Fruit fly (Drosophila melanogaster): ENCODE measurements around the gene CG4766.

CG4766 gene

dm6 chrX:5983390-5983789 lies 17.2 kb downstream of the CG4766 start (continued):
- no peak for TF ChIP-seq CG10209 (GFP tag; optimal IDR thresholded peaks at IDR 0.05)
- TF ChIP-seq CG6254 (GFP tag; optimal IDR thresholded peaks at IDR 0.05), result no peak
- TF ChIP-seq sr (GFP tag; IDR thresholded peaks at IDR 0.05), result peak; percentile 64; the same call in 1 of the 3 replicates
- no peak for TF ChIP-seq Jarid2 (GFP tag; optimal IDR thresholded peaks at IDR 0.05)
- TF ChIP-seq pb (GFP tag; optimal IDR thresholded peaks at IDR 0.05), result no peak
- TF ChIP-seq mld (GFP tag; IDR thresholded peaks at IDR 0.05; ENCODE audit: partially characterized antibody), result no peak
- no peak for TF ChIP-seq tin (GFP tag; optimal IDR thresholded peaks at IDR 0.05)
- no peak for TF ChIP-seq C15 (GFP tag; IDR thresholded peaks at IDR 0.05)
- no peak for TF ChIP-seq CG15011 (GFP tag; optimal IDR thresholded peaks at IDR 0.05)
- peak; percentile 63 for TF ChIP-seq CG18476 (GFP tag; optimal IDR thresholded peaks at IDR 0.05)
- no peak for TF ChIP-seq Trl (optimal IDR thresholded peaks at IDR 0.05)
- TF ChIP-seq Trl (GFP tag; optimal IDR thresholded peaks at IDR 0.05), result no peak
- TF ChIP-seq Mrtf (GFP tag; IDR thresholded peaks at IDR 0.05), result 0 out of 3 replicates have a peak, but pooled peaks have one; percentile 24
- peak; percentile 19 for TF ChIP-seq CG2678 (tag; optimal IDR thresholded peaks at IDR 0.05)
- TF ChIP-seq Med (GFP tag), result peak; percentile 25
- TF ChIP-seq lmd (GFP tag; IDR thresholded peaks at IDR 0.05), result 0 out of 2 replicates have a peak, but pooled peaks have one; percentile 11
- no peak for TF ChIP-seq Bteb2 (GFP tag; optimal IDR thresholded peaks at IDR 0.05)
- peak; percentile 36 for TF ChIP-seq CG11504 (tag; optimal IDR thresholded peaks at IDR 0.05)

- TF ChIP-seq CG2712 (tag; optimal IDR thresholded peaks at IDR 0.05), result no peak
- TF ChIP-seq Drgx (GFP tag; IDR thresholded peaks at IDR 0.05), result peak; percentile 24
- TF ChIP-seq CoRest (tag; optimal IDR thresholded peaks at IDR 0.05), result no peak
- TF ChIP-seq Gug (GFP tag; IDR thresholded peaks at IDR 0.05), result no peak
- TF ChIP-seq CG13775 (GFP tag; optimal IDR thresholded peaks at IDR 0.05), result no peak
These were observed 19.2 kb downstream of the CG4766 start for dm6 chrX:5981410-5981809.

dm6 chrX:5980883-5981282 lies 19.7 kb downstream of the CG4766 start:
- TF ChIP-seq CG4282 (GFP tag; optimal IDR thresholded peaks at IDR 0.05) (no peak), CG4854 (GFP tag; optimal IDR thresholded peaks at IDR 0.05) (peak; percentile 47), ssp (GFP tag; IDR thresholded peaks at IDR 0.05) (peak; percentile 57), CG16815 (GFP tag; optimal IDR thresholded peaks at IDR 0.05) (peak; percentile 12), crp (GFP tag; optimal IDR thresholded peaks at IDR 0.05) (no peak), CTCF (GFP tag; optimal IDR thresholded peaks at IDR 0.05) (peak; percentile 5), unc-4 (GFP tag; IDR thresholded peaks at IDR 0.05; ENCODE audit: partially characterized antibody) (no peak), run (tag; optimal IDR thresholded peaks at IDR 0.05) (peak; percentile 42), Hr51 (GFP tag; optimal IDR thresholded peaks at IDR 0.05) (peak; percentile 6 to 79), gfzf (GFP tag; optimal IDR thresholded peaks at IDR 0.05) (no peak), CG34422 (GFP tag; IDR thresholded peaks at IDR 0.05) (peak; percentile 78), CG7556 (GFP tag; optimal IDR thresholded peaks at IDR 0.05) (peak; percentile 77), CG1024 (GFP tag; IDR thresholded peaks at IDR 0.05) (peak; percentile 30; the same call in 1 of the 2 replicates), Meics (GFP tag; optimal IDR thresholded peaks at IDR 0.05) (peak; percentile 85), klu (GFP tag; IDR thresholded peaks at IDR 0.05) (peak; percentile 65; the same call in 1 of the 2 replicates), Max (GFP tag; optimal IDR thresholded peaks at IDR 0.05) (peak; percentile 50), CG31441 (GFP tag; IDR thresholded peaks at IDR 0.05) (peak; percentile 71), nerfin-1 (tag; optimal IDR thresholded peaks at IDR 0.05) (peak; percentile 12), HmgD (GFP tag; optimal IDR thresholded peaks at IDR 0.05) (no peak), E2f2 (GFP tag; IDR thresholded peaks at IDR 0.05) (peak; percentile 55), NC2β (GFP tag; optimal IDR thresholded peaks at IDR 0.05) (no peak), D19B (GFP tag; optimal IDR thresholded peaks at IDR 0.05) (peak; percentile 63), Tbp (GFP tag; optimal IDR thresholded peaks at IDR 0.05) (no peak), CG42726 (GFP tag; IDR thresholded peaks at IDR 0.05; ENCODE audit: partially characterized antibody) (no peak), CG7745 (tag; optimal IDR thresholded peaks at IDR 0.05) (no peak), CG10267 (tag; optimal IDR thresholded peaks at IDR 0.05) (peak; percentile 53), Bdp1 (GFP tag; optimal IDR thresholded peaks at IDR 0.05) (no peak)

Measured in whole organism, embryonic.